Worm (Caenorhabditis elegans) whole organism, L1 larva: ENCODE measurements around the gene pcn-1.
A peak's percentile ranks its signal among the peaks of the same experiment; 100 is the strongest.

Source experiments
- C34B4.2 ChIP-seq: sonication (generic microtip); optimal IDR thresholded peaks from 2 replicates; lab custom pipeline; 2017; ENCODE audit warnings: mild to moderate bottlenecking, missing genetic modification characterization, missing compliant biosample characterization
- Y116A8C.19 ChIP-seq: sonication (generic microtip); optimal IDR thresholded peaks from 2 replicates; lab custom pipeline; 2016; ENCODE audit warnings: missing compliant biosample characterization, missing genetic modification characterization, borderline replicate concordance
- aha-1 ChIP-seq: fragments of 150-350 bp; optimal IDR thresholded peaks from 2 replicates; lab custom pipeline; 2014; ENCODE audit warnings: missing biosample characterization, missing genetic modification characterization
- blmp-1 ChIP-seq: fragments of 150-350 bp; optimal IDR thresholded peaks from 2 replicates; lab custom pipeline; 2014; ENCODE audit warnings: missing biosample characterization, missing genetic modification characterization
- ceh-8 ChIP-seq: fragments of 200-800 bp; sonication (Bioruptor generic); optimal IDR thresholded peaks from 2 replicates; lab custom pipeline; 2018; ENCODE audit warnings: mild to moderate bottlenecking, missing genetic modification characterization, moderate library complexity, missing compliant biosample characterization
- ceh-82 ChIP-seq, 3 experiments: fragments of 150-350 bp in 1 of 3; sonication (generic microtip) in 2 of 3; optimal IDR thresholded peaks; 2 replicates each; lab custom pipeline; 2014 to 2017; ENCODE audit warnings: missing biosample characterization in 3 of 3, missing genetic modification characterization in 3 of 3
- ceh-88 ChIP-seq: fragments of 200-800 bp; sonication (Bioruptor generic); IDR thresholded peaks from 2 replicates; pipeline ENCODE4 v1.3.6; 2022; ENCODE audit warnings: missing genetic modification characterization, missing compliant biosample characterization
- ces-1 ChIP-seq: fragments of 150-350 bp; optimal IDR thresholded peaks from 2 replicates; lab custom pipeline; 2014; ENCODE audit warnings: missing biosample characterization, missing genetic modification reagents, missing genetic modification characterization
- efl-1 ChIP-seq, 4 experiments: fragments of 150-350 bp; optimal IDR thresholded peaks in 3 of 4; peaks in 1 of 4; 1 replicate in 1 of 4; 2 replicates in 3 of 4; lab custom pipeline; 2014; ENCODE audit warnings: missing biosample characterization in 2 of 4, missing genetic modification characterization in 2 of 4, missing genetic modification reagents in 2 of 4
- efl-3 ChIP-seq: fragments of 200-800 bp; sonication (Bioruptor generic); optimal IDR thresholded peaks from 2 replicates; lab custom pipeline; 2018; ENCODE audit warnings: mild to moderate bottlenecking, missing genetic modification characterization, missing compliant biosample characterization
- elt-2 ChIP-seq: sonication (generic microtip); optimal IDR thresholded peaks from 2 replicates; lab custom pipeline; 2016; ENCODE audit warnings: missing genetic modification characterization, mild to moderate bottlenecking, inconsistent platforms, missing compliant biosample characterization, missing genetic modification reagents
- fkh-4 ChIP-seq: sonication (generic microtip); optimal IDR thresholded peaks from 2 replicates; lab custom pipeline; 2016; ENCODE audit warnings: missing compliant biosample characterization, missing genetic modification characterization, borderline replicate concordance
- hlh-17 ChIP-seq: fragments of 200-800 bp; sonication (Bioruptor generic); optimal IDR thresholded peaks from 2 replicates; lab custom pipeline; 2018; ENCODE audit warnings: missing genetic modification characterization, mild to moderate bottlenecking, missing compliant biosample characterization, moderate library complexity, borderline replicate concordance
- irx-1 ChIP-seq: sonication (generic microtip); optimal IDR thresholded peaks from 2 replicates; lab custom pipeline; 2016; ENCODE audit warnings: missing genetic modification characterization, missing compliant biosample characterization
- isw-1 ChIP-seq: fragments of 200-800 bp; sonication (Bioruptor generic); IDR thresholded peaks from 2 replicates; pipeline ENCODE4 v1.3.6; 2022; ENCODE audit warnings: missing genetic modification characterization, missing compliant biosample characterization
- lin-15B ChIP-seq: fragments of 150-350 bp; sonication (generic microtip); optimal IDR thresholded peaks from 3 replicates; lab custom pipeline; 2014; ENCODE audit warnings: missing biosample characterization, missing genetic modification characterization
- lin-35 ChIP-seq, 2 experiments: fragments of 150-350 bp; optimal IDR thresholded peaks; 2 replicates each; lab custom pipeline; 2014; ENCODE audit warnings: missing biosample characterization in 2 of 2, missing genetic modification characterization in 2 of 2, missing genetic modification reagents in 2 of 2
- lin-39 ChIP-seq: fragments of 150-350 bp; optimal IDR thresholded peaks from 2 replicates; lab custom pipeline; 2014; ENCODE audit warnings: missing biosample characterization, missing genetic modification reagents, missing genetic modification characterization
- lir-3 ChIP-seq: sonication (generic microtip); optimal IDR thresholded peaks from 2 replicates; lab custom pipeline; 2016; ENCODE audit warnings: mild to moderate bottlenecking, missing genetic modification characterization, moderate library complexity, missing compliant biosample characterization; ENCODE audit not compliant: poor library complexity
- lsy-2 ChIP-seq, 2 experiments: fragments of 150-350 bp; optimal IDR thresholded peaks; 2 replicates each; lab custom pipeline; 2014; ENCODE audit warnings: missing biosample characterization in 2 of 2, missing genetic modification characterization in 2 of 2
- mab-9 ChIP-seq: fragments of 200-800 bp; sonication (Bioruptor generic); IDR thresholded peaks from 2 replicates; pipeline ENCODE4 v1.3.6; 2022; ENCODE audit warnings: missing genetic modification reagents, missing genetic modification characterization, missing compliant biosample characterization
- mdl-1 ChIP-seq, 2 experiments: fragments of 150-350 bp; optimal IDR thresholded peaks; 2 replicates each; lab custom pipeline; 2014 to 2017; ENCODE audit warnings: missing biosample characterization in 2 of 2, missing genetic modification characterization in 2 of 2, inconsistent platforms in 1 of 2
- nhr-19 ChIP-seq: fragments of 200-800 bp; sonication (Bioruptor generic); conservative IDR thresholded peaks from 2 replicates; pipeline ENCODE4 v1.3.6; 2022; ENCODE audit warnings: missing genetic modification characterization, missing compliant biosample characterization
- nhr-237 ChIP-seq: fragments of 150-350 bp; optimal IDR thresholded peaks from 2 replicates; lab custom pipeline; 2014; ENCODE audit warnings: missing biosample characterization, missing genetic modification characterization
- nhr-47 ChIP-seq: sonication (generic microtip); optimal IDR thresholded peaks from 2 replicates; lab custom pipeline; 2016; ENCODE audit warnings: mild to moderate bottlenecking, missing genetic modification characterization, moderate library complexity, missing compliant biosample characterization
- nhr-76 ChIP-seq: sonication (generic microtip); optimal IDR thresholded peaks from 2 replicates; lab custom pipeline; 2017; ENCODE audit warnings: missing biosample characterization, missing genetic modification characterization
- nhr-77 ChIP-seq: fragments of 150-350 bp; optimal IDR thresholded peaks from 2 replicates; lab custom pipeline; 2014; ENCODE audit warnings: missing biosample characterization, missing genetic modification characterization
- nhr-84 ChIP-seq: sonication (generic microtip); optimal IDR thresholded peaks from 2 replicates; lab custom pipeline; 2017; ENCODE audit warnings: missing biosample characterization, missing genetic modification characterization
- nhr-85 ChIP-seq: sonication (generic microtip); peaks from one replicate; lab custom pipeline; 2016; ENCODE audit warnings: missing genetic modification characterization, inconsistent platforms, missing compliant biosample characterization
- nhr-90 ChIP-seq: sonication (generic microtip); optimal IDR thresholded peaks from 2 replicates; lab custom pipeline; 2016; ENCODE audit warnings: mild to moderate bottlenecking, missing genetic modification characterization, missing compliant biosample characterization; ENCODE audit not compliant: poor library complexity
- pax-3 ChIP-seq: fragments of 200-800 bp; sonication (Bioruptor generic); optimal IDR thresholded peaks from 2 replicates; lab custom pipeline; 2018; ENCODE audit warnings: mild to moderate bottlenecking, missing genetic modification characterization, moderate library complexity, missing compliant biosample characterization
- rnt-1 ChIP-seq: sonication (generic microtip); optimal IDR thresholded peaks from 2 replicates; lab custom pipeline; 2016; ENCODE audit warnings: mild to moderate bottlenecking, missing genetic modification characterization, moderate library complexity, missing compliant biosample characterization
- skn-1 ChIP-seq: fragments of 150-350 bp; optimal IDR thresholded peaks from 2 replicates; lab custom pipeline; 2014; ENCODE audit warnings: missing biosample characterization, missing genetic modification characterization
- snu-23 ChIP-seq: sonication (generic microtip); optimal IDR thresholded peaks from 2 replicates; lab custom pipeline; 2016; ENCODE audit warnings: missing genetic modification characterization, missing compliant biosample characterization
- sptf-1 ChIP-seq: fragments of 150-350 bp; optimal IDR thresholded peaks from 2 replicates; lab custom pipeline; 2014; ENCODE audit warnings: missing biosample characterization, missing genetic modification characterization
- sup-37 ChIP-seq: fragments of 200-800 bp; sonication (Bioruptor generic); optimal IDR thresholded peaks from 2 replicates; lab custom pipeline; 2018; ENCODE audit warnings: mild to moderate bottlenecking, missing genetic modification characterization, missing compliant biosample characterization
- swsn-7 ChIP-seq: sonication (generic microtip); optimal IDR thresholded peaks from 2 replicates; lab custom pipeline; 2016; ENCODE audit warnings: missing genetic modification characterization, missing compliant biosample characterization
- tbx-2 ChIP-seq: sonication (generic microtip); optimal IDR thresholded peaks from 2 replicates; lab custom pipeline; 2016; ENCODE audit warnings: missing genetic modification characterization, missing compliant biosample characterization
- vab-15 ChIP-seq: sonication (generic microtip); optimal IDR thresholded peaks from 2 replicates; lab custom pipeline; 2017; ENCODE audit warnings: missing genotype, mild to moderate bottlenecking, missing genetic modification characterization, missing compliant biosample characterization
- ztf-4 ChIP-seq: fragments of 150-350 bp; optimal IDR thresholded peaks from 2 replicates; lab custom pipeline; 2014; ENCODE audit warnings: missing biosample characterization, missing genetic modification characterization

Gene pcn-1

ce11 chrIV:4085787-4086262 lies 36.6 kb upstream of the pcn-1 start, which contains the start of gene C35B1.2 (continued):
- TF ChIP-seq sptf-1, result no peak
- no peak for TF ChIP-seq isw-1 (GFP tag; lab: Robert Waterston, UW)
- TF ChIP-seq blmp-1, result no peak

ce11 chrIV:4085022-4085421 lies 35.8 kb upstream of the pcn-1 start:
- TF ChIP-seq snu-23 (GFP tag; lab: Kevin White, UChicago) (peak; percentile 27), C34B4.2 (tag; lab: Kevin White, UChicago) (no peak), ztf-4 (tag; lab: Kevin White, UChicago) (no peak), nhr-85 (tag; lab: Kevin White, UChicago) (peak; percentile 83), skn-1 (peak; percentile 98), nhr-19 (GFP tag; lab: Robert Waterston, UW) (peak; percentile 28; the same call in 1 of the 2 replicates), aha-1 (tag; lab: Kevin White, UChicago) (no peak), lin-15B (no peak), elt-2 (tag; lab: Kevin White, UChicago) (peak; percentile 48), lin-35 (GFP tag; optimal IDR thresholded peaks at IDR 0.05; lab: Kevin White, UChicago) (peak in 1 of 2 experiments; percentile 57), nhr-76 (tag; lab: Kevin White, UChicago) (no peak), efl-3 (GFP tag; lab: Kevin White, UChicago) (no peak), ceh-82 (tag; optimal IDR thresholded peaks at IDR 0.05; lab: Kevin White, UChicago) (no peak), blmp-1 (peak; percentile 8), mdl-1 (tag; optimal IDR thresholded peaks at IDR 0.05; lab: Kevin White, UChicago) (no peak), nhr-90 (tag; lab: Kevin White, UChicago) (peak; percentile 7), fkh-4 (tag; lab: Kevin White, UChicago) (no peak)

DNA sequence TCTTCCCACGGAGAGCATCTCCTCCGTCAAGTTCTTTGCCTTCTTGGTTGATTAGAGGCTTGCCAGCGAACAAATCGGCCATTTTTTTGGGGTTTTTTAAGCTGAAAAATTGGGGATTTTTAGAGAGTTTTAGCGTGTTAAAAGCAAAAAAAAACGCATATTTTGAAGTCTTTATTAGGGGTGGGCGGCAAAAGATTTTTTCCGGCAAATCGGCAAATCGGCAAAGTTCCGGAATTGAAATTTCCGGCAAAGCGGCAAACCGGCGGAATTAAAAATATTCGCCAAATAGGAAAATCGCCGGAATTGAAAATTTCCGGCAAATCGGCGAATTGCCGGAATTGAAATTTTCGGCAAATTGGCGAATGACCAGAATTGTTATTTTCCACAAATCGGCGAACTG lies 34.9 kb upstream of the pcn-1 start, which contains the start of gene C35B1.5:
Gene C35B1.5, minus strand, starts transcription at position 101 of the 400 bp plus-strand sequence.
- no peak for TF ChIP-seq sup-37 (GFP tag; lab: Kevin White, UChicago)
- TF ChIP-seq irx-1 (tag; lab: Kevin White, UChicago), result no peak
- no peak for TF ChIP-seq tbx-2 (tag; lab: Kevin White, UChicago)
- no peak for TF ChIP-seq lin-39
- TF ChIP-seq ceh-8 (GFP tag; lab: Kevin White, UChicago), result no peak
- TF ChIP-seq pax-3 (tag; lab: Kevin White, UChicago), result no peak
- TF ChIP-seq snu-23 (GFP tag; lab: Kevin White, UChicago), result no peak
- TF ChIP-seq nhr-85 (tag; lab: Kevin White, UChicago), result no peak
- TF ChIP-seq mab-9, result no peak
- TF ChIP-seq nhr-237 (tag; lab: Kevin White, UChicago), result no peak
- TF ChIP-seq isw-1 (GFP tag; lab: Robert Waterston, UW), result no peak
- no peak for TF ChIP-seq efl-1 (optimal IDR thresholded peaks at IDR 0.05; lab: Kevin White, UChicago)
- no peak for TF ChIP-seq efl-1 (GFP tag; optimal IDR thresholded peaks at IDR 0.05 in 1 of 2; lab: Kevin White, UChicago)
- TF ChIP-seq swsn-7 (tag; lab: Kevin White, UChicago), result no peak
- TF ChIP-seq ces-1, result no peak
- TF ChIP-seq rnt-1 (tag; lab: Kevin White, UChicago), result no peak
- TF ChIP-seq fkh-4 (tag; lab: Kevin White, UChicago), result no peak
- no peak for TF ChIP-seq hlh-17
- TF ChIP-seq, all 84 proteins: peak for 0

- no peak for TF ChIP-seq nhr-84
- no peak for TF ChIP-seq vab-15
- TF ChIP-seq nhr-76 (tag; lab: Kevin White, UChicago), result no peak
- no peak for TF ChIP-seq sup-37 (GFP tag; lab: Kevin White, UChicago)
- no peak for TF ChIP-seq lsy-2 (tag; optimal IDR thresholded peaks at IDR 0.05; lab: Kevin White, UChicago)
- TF ChIP-seq snu-23 (GFP tag; lab: Kevin White, UChicago), result no peak
- TF ChIP-seq lir-3, result no peak
- TF ChIP-seq lin-35 (GFP tag; optimal IDR thresholded peaks at IDR 0.05; lab: Kevin White, UChicago), result no peak
- TF ChIP-seq nhr-47 (tag; lab: Kevin White, UChicago), result no peak
- TF ChIP-seq ztf-4 (tag; lab: Kevin White, UChicago), result no peak
- TF ChIP-seq nhr-77 (tag; lab: Kevin White, UChicago), result no peak
- TF ChIP-seq ces-1, result no peak
- TF ChIP-seq efl-3 (GFP tag; lab: Kevin White, UChicago), result no peak
- TF ChIP-seq Y116A8C.19, result no peak
- TF ChIP-seq irx-1 (tag; lab: Kevin White, UChicago), result no peak
- no peak for TF ChIP-seq pax-3 (tag; lab: Kevin White, UChicago)
- no peak for TF ChIP-seq nhr-237 (tag; lab: Kevin White, UChicago)
- TF ChIP-seq tbx-2 (tag; lab: Kevin White, UChicago), result no peak
- TF ChIP-seq ceh-88 (GFP tag; lab: Robert Waterston, UW), result no peak
- TF ChIP-seq, all 84 proteins: peak for 0
These were observed 33.8 kb upstream of the pcn-1 start for ce11 chrIV:4083094-4083493.
